Worm (Caenorhabditis elegans) whole organism, mixed stage, embryonic: ENCODE data around the gene ckc-1.

Experiments
- ceh-43 ChIP-seq: fragments of 200-800 bp; sonication (Bioruptor generic); optimal IDR thresholded peaks from 2 replicates; lab custom pipeline; 2018; ENCODE audit warnings: mild to moderate bottlenecking, missing genetic modification characterization, moderate library complexity, missing compliant biosample characterization
- elt-3 ChIP-seq: fragments of 150-350 bp; optimal IDR thresholded peaks from 2 replicates; lab custom pipeline; 2014; ENCODE audit warnings: missing biosample characterization, missing genetic modification characterization
- lin-13 ChIP-seq: fragments of 150-350 bp; optimal IDR thresholded peaks from 2 replicates; lab custom pipeline; 2014; ENCODE audit warnings: missing biosample characterization, missing genetic modification characterization
- lsy-2 ChIP-seq: fragments of 150-350 bp; optimal IDR thresholded peaks from 2 replicates; lab custom pipeline; 2014; ENCODE audit warnings: missing biosample characterization, missing genetic modification characterization
- mls-2 ChIP-seq: sonication (generic microtip); optimal IDR thresholded peaks from 2 replicates; lab custom pipeline; 2016; ENCODE audit warnings: mild to moderate bottlenecking, missing genetic modification characterization, moderate library complexity, missing compliant biosample characterization
- nhr-237 ChIP-seq: fragments of 150-350 bp; optimal IDR thresholded peaks from 2 replicates; lab custom pipeline; 2014; ENCODE audit warnings: missing biosample characterization, missing genetic modification characterization
- pha-4 ChIP-seq: fragments of 150-350 bp; optimal IDR thresholded peaks from 2 replicates; lab custom pipeline; 2018; ENCODE audit warnings: missing biosample characterization, missing genetic modification reagents, missing genetic modification characterization
- snpc-4 ChIP-seq: fragments of 150-350 bp; optimal IDR thresholded peaks from 2 replicates; lab custom pipeline; 2014; ENCODE audit warnings: missing biosample characterization, missing genetic modification characterization
- unc-120 ChIP-seq: sonication (generic microtip); optimal IDR thresholded peaks from 2 replicates; lab custom pipeline; 2017; ENCODE audit warnings: missing genetic modification characterization, missing compliant biosample characterization; ENCODE audit not compliant: poor library complexity, severe bottlenecking
- ztf-11 ChIP-seq: fragments of 150-350 bp; optimal IDR thresholded peaks from 2 replicates; lab custom pipeline; 2014; ENCODE audit warnings: missing biosample characterization, missing genetic modification characterization

DNA sequence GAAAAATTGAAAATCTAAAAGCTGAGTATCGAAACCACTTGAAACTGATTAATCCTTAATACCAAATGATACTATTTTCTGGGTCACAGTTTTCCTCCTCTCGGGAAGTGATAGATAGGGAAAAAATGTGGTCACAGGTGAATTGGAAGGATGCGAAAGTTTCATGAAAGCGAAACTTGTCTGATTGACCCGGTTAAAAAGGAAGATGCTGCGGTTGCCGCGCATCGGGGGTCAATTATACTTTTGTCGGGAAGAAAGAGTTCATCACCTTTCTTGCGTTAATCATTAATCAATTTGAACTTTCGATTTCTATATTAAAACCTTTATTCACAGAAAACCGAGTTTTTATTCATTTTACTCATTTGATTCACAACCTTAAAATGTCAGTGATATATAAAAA, 20.6 kb downstream of the ckc-1 start:
- TF ChIP-seq unc-120 (tag; lab: Kevin White, UChicago), result no peak
- TF ChIP-seq snpc-4 (tag; lab: Kevin White, UChicago), result no peak
- no peak for TF ChIP-seq pha-4 (tag; lab: Kevin White, UChicago)
- no peak for TF ChIP-seq lin-13 (tag; lab: Kevin White, UChicago)
- TF ChIP-seq ceh-43 (GFP tag; lab: Kevin White, UChicago), result no peak
- TF ChIP-seq mls-2 (tag; lab: Kevin White, UChicago), result no peak
- no peak for TF ChIP-seq lsy-2 (tag; lab: Kevin White, UChicago)
- TF ChIP-seq ztf-11 (tag; lab: Kevin White, UChicago), result no peak
- no peak for TF ChIP-seq elt-3
- no peak for TF ChIP-seq nhr-237
